Worm (Caenorhabditis elegans): Measurements from ENCODE around the gene F57A8.6.

The F57A8.6 gene

DNA sequence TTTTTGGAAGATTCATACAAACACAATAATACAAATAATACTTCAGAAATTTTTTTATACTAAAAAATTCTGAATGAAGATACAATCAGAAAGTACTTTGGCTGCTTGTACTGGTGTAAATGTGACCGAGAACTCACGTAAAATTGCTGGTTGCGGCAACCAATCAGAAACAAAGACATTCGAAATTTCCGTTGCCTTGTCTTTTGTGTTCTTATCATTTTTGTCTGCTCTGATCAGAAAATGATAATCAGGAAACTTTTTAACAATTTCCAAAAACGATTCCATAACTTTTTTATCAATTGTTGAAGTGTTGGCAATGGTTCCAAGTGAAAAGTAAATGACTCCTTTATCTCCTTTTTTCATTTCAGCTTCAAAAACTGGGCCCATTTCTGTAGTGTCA is 23.2 kb upstream of the F57A8.6 start (continued):
- TF ChIP-seq dmd-9 (GFP tag; IDR thresholded peaks at IDR 0.05) = no peak
- no peak for TF ChIP-seq ceh-44 (GFP tag; IDR thresholded peaks at IDR 0.05)
- TF ChIP-seq madf-5 (GFP tag; IDR thresholded peaks at IDR 0.05) = no peak
- TF ChIP-seq hlh-30 (tag; optimal IDR thresholded peaks at IDR 0.05; ENCODE audit: insufficient read depth) = no peak
- TF ChIP-seq lin-29 (GFP tag; IDR thresholded peaks at IDR 0.05) = no peak
- TF ChIP-seq hlh-11 (tag; optimal IDR thresholded peaks at IDR 0.05) = peak; percentile 13
- peak; percentile 50 for TF ChIP-seq nhr-77 (tag; optimal IDR thresholded peaks at IDR 0.05)

DNA sequence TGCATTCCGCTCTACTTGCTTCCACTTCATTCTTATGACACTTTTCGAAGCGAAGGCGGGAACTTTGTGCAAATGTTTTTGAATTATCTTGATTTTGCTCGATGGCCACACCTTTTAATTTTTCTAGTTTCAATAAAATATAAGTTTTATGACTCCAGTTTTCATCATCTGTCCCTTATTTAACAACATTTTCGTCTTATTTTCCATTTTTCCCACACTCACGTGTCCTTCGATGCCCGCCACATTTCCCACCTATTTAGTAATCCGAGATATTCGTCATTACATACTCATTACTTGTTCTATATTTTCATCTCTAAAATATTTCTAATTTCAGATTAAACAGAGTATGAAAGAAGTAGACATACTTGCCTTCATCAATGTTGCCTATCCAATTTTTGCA is 20.7 kb upstream of the F57A8.6 start, which contains the start of gene srd-49:
Gene srd-49, plus strand, starts transcription at position 301 of the 400 bp plus-strand sequence.
- TF ChIP-seq ztf-11 (tag; optimal IDR thresholded peaks at IDR 0.05) (no peak), Y105C5A.15 (GFP tag; IDR thresholded peaks at IDR 0.05) (no peak), tra-1 (GFP tag; IDR thresholded peaks at IDR 0.05) (no peak), nhr-6 (tag; optimal IDR thresholded peaks at IDR 0.05) (no peak), daf-12 (tag; optimal IDR thresholded peaks at IDR 0.05) (no peak), lin-15B (tag; optimal IDR thresholded peaks at IDR 0.05) (no peak), fkh-10 (GFP tag; optimal IDR thresholded peaks at IDR 0.05) (no peak), daf-16 (GFP tag; optimal IDR thresholded peaks at IDR 0.05) (no peak), daf-16 (tag; optimal IDR thresholded peaks at IDR 0.05) (no peak), nhr-11 (tag; optimal IDR thresholded peaks at IDR 0.05) (no peak), nhr-28 (tag; optimal IDR thresholded peaks at IDR 0.05) (no peak), dve-1 (tag; optimal IDR thresholded peaks at IDR 0.05; ENCODE audit: insufficient read depth) (no peak), gei-8 (GFP tag; optimal IDR thresholded peaks at IDR 0.05) (no peak), dmd-9 (GFP tag; IDR thresholded peaks at IDR 0.05) (no peak), Y5F2A.4 (GFP tag; optimal IDR thresholded peaks at IDR 0.05) (no peak), zag-1 (tag; optimal IDR thresholded peaks at IDR 0.05) (no peak), unc-130 (GFP tag; optimal IDR thresholded peaks at IDR 0.05) (no peak), madf-9 (GFP tag; conservative IDR thresholded peaks at IDR 0.05) (no peak)

DNA sequence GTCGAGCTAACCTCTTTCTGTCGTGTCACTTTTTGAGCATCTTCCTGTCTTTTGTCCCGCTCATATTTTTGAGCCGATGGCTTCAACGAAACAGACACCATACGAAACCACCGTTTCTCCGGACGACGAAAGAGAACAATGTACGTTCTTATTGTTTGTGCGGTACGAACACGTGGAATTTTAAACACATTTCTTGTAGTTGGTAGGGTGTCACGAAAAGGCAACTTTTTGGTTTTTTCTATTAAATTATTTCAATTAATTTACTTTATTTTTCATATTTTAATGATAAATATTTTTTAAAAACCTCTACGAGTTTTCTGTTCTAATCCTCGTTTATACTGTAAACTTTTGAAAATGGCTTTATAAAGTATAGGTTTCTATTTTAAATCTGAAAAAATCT is 17.5 kb upstream of the F57A8.6 start, which contains the start of gene R04B5.11:
Gene R04B5.11, minus strand, starts transcription at position 101 of the 400 bp plus-strand sequence.
- TF ChIP-seq mxl-2 (GFP tag; conservative IDR thresholded peaks at IDR 0.05) (no peak), dmd-9 (GFP tag; IDR thresholded peaks at IDR 0.05) (no peak), lsy-2 (tag; optimal IDR thresholded peaks at IDR 0.05) (no peak), ces-1 (GFP tag; optimal IDR thresholded peaks at IDR 0.05) (no peak), gei-8 (GFP tag; optimal IDR thresholded peaks at IDR 0.05) (no peak)

DNA sequence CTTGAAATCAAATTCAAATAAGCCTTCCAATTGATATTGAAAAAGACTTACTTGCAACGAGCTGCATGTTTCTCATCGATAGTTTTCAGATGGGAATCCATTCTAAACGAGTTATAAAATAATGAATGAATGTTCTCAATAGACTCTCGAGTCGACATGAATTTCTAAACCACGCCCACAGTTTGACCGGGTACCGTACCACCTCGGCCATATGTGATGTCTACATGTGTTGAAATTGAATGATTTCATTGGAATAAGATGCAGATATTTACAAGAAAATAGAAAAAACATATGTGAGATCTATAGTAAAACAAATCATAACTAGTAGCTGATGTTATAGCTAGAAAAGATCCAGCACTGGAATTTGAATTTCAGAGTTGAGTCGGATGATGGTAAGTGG is 16.8 kb upstream of the F57A8.6 start, which contains the start of gene R04B5.7:
Gene R04B5.7, minus strand, starts transcription at position 101 of the 400 bp plus-strand sequence.
- no peak for TF ChIP-seq D1046.2 (GFP tag; IDR thresholded peaks at IDR 0.05)
- TF ChIP-seq unc-62 (GFP tag; optimal IDR thresholded peaks at IDR 0.05 in 1 of 2) = peak in 1 of 2 experiments; percentile 19
- no peak for TF ChIP-seq unc-62 (tag; optimal IDR thresholded peaks at IDR 0.05)
- no peak for TF ChIP-seq ZK337.2 (GFP tag; IDR thresholded peaks at IDR 0.05)

DNA sequence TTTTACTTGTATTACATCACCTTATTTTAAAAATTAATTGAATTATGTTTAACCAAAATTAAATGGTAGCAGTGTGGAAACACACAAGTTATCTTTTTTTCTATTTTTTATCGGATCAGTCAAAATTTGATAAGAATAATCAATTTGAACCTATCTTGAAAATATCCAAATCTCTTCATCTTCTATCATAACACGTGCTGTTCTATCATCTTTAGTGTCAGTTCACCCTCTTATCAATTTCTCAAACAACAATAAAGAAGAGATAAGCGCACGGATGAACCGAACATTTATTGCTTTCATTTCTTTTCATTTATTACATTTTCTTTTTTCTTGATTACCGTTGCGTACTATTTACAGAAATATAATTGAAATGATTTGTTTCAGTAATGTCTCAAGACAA is 13.4 kb upstream of the F57A8.6 start, which contains the start of gene R04B5.5:
Gene R04B5.5, plus strand, starts transcription at position 378 of the 400 bp plus-strand sequence.
- TF ChIP-seq php-3 (GFP tag; IDR thresholded peaks at IDR 0.05) (peak; percentile 89), vab-7 (GFP tag; IDR thresholded peaks at IDR 0.05) (no peak), nhr-25 (tag; optimal IDR thresholded peaks at IDR 0.05; ENCODE audit: borderline replicate concordance, insufficient read depth) (no peak), T26A8.4 (GFP tag; IDR thresholded peaks at IDR 0.05) (no peak), lir-3 (tag; optimal IDR thresholded peaks at IDR 0.05) (no peak), pha-4 (GFP tag; IDR thresholded peaks at IDR 0.05) (no peak), pha-4 (tag; optimal IDR thresholded peaks at IDR 0.05) (no peak), dmd-6 (GFP tag; IDR thresholded peaks at IDR 0.05) (peak; percentile 67), ztf-11 (tag; optimal IDR thresholded peaks at IDR 0.05) (no peak), jun-1 (tag; optimal IDR thresholded peaks at IDR 0.05) (no peak), snpc-4 (tag; optimal IDR thresholded peaks at IDR 0.05) (no peak), saeg-2 (GFP tag; IDR thresholded peaks at IDR 0.05) (no peak), Y48G9A.11 (GFP tag; IDR thresholded peaks at IDR 0.05) (no peak), dve-1 (tag; optimal IDR thresholded peaks at IDR 0.05; ENCODE audit: insufficient read depth) (peak; percentile 98), Y105C5A.15 (GFP tag; IDR thresholded peaks at IDR 0.05) (no peak), daf-12 (tag; optimal IDR thresholded peaks at IDR 0.05) (no peak), spr-3 (GFP tag; optimal IDR thresholded peaks at IDR 0.05) (no peak), Y5F2A.4 (GFP tag; optimal IDR thresholded peaks at IDR 0.05) (no peak), Y75B8A.6 (GFP tag; IDR thresholded peaks at IDR 0.05) (no peak), unc-130 (GFP tag; optimal IDR thresholded peaks at IDR 0.05) (no peak), lin-29 (GFP tag; IDR thresholded peaks at IDR 0.05) (no peak)

Data from whole organism, L4 larva.